Worm (Caenorhabditis elegans) whole organism, L2 larva: ENCODE data around the gene rpn-1.

Source experiments
- C34F6.9 ChIP-seq: fragments of 150-350 bp; optimal IDR thresholded peaks from 2 replicates; lab custom pipeline; 2014; ENCODE audit warnings: missing biosample characterization, missing genetic modification characterization
- aly-2 ChIP-seq: fragments of 150-350 bp; optimal IDR thresholded peaks from 2 replicates; lab custom pipeline; 2014; ENCODE audit warnings: missing biosample characterization, missing genetic modification characterization
- ama-1 ChIP-seq: fragments of 150-350 bp; optimal IDR thresholded peaks from 2 replicates; lab custom pipeline; 2018; ENCODE audit warnings: inconsistent platforms
- crh-2 ChIP-seq: sonication (generic microtip); optimal IDR thresholded peaks from 2 replicates; lab custom pipeline; 2017; ENCODE audit warnings: missing biosample characterization, missing genetic modification characterization
- egl-27 ChIP-seq: sonication (generic microtip); optimal IDR thresholded peaks from 3 replicates; lab custom pipeline; 2017; ENCODE audit warnings: missing biosample characterization, missing genetic modification reagents, missing genetic modification characterization
- gmeb-1 ChIP-seq: fragments of 150-350 bp; optimal IDR thresholded peaks from 2 replicates; lab custom pipeline; 2014; ENCODE audit warnings: missing biosample characterization, missing genetic modification characterization
- lin-39 ChIP-seq: fragments of 150-350 bp; optimal IDR thresholded peaks from 2 replicates; lab custom pipeline; 2014; ENCODE audit warnings: missing biosample characterization, missing genetic modification reagents, missing genetic modification characterization
- mab-5 ChIP-seq: fragments of 150-350 bp; optimal IDR thresholded peaks from 2 replicates; lab custom pipeline; 2014; ENCODE audit warnings: missing biosample characterization, missing genetic modification characterization
- mbf-1 ChIP-seq: sonication (generic microtip); optimal IDR thresholded peaks from 2 replicates; lab custom pipeline; 2017; ENCODE audit warnings: missing biosample characterization, missing genetic modification characterization
- mdl-1 ChIP-seq, 2 experiments: fragments of 150-350 bp in 1 of 2; sonication (generic microtip) in 1 of 2; optimal IDR thresholded peaks; 2 replicates each; lab custom pipeline; 2017; ENCODE audit warnings: missing biosample characterization in 2 of 2, missing genetic modification characterization in 2 of 2
- nhr-237 ChIP-seq: fragments of 150-350 bp; optimal IDR thresholded peaks from 2 replicates; lab custom pipeline; 2014; ENCODE audit warnings: missing biosample characterization, missing genetic modification characterization
- sma-9 ChIP-seq, 2 experiments: fragments of 150-350 bp in 1 of 2; sonication (generic microtip) in 1 of 2; optimal IDR thresholded peaks; 2 replicates each; lab custom pipeline; 2014 to 2016; ENCODE audit warnings: missing genetic modification characterization in 2 of 2, mild to moderate bottlenecking in 1 of 2, missing biosample characterization in 1 of 2, missing compliant biosample characterization in 1 of 2, missing genetic modification reagents in 1 of 2, moderate library complexity in 1 of 2
- snpc-4 ChIP-seq: fragments of 150-350 bp; optimal IDR thresholded peaks from 2 replicates; lab custom pipeline; 2014; ENCODE audit warnings: missing biosample characterization, missing genetic modification characterization
- unc-39 ChIP-seq: fragments of 150-350 bp; optimal IDR thresholded peaks from 2 replicates; lab custom pipeline; 2014; ENCODE audit warnings: missing biosample characterization, missing genetic modification characterization
- ztf-4 ChIP-seq: fragments of 150-350 bp; optimal IDR thresholded peaks from 2 replicates; lab custom pipeline; 2014; ENCODE audit warnings: missing biosample characterization, missing genetic modification characterization

Gene rpn-1

DNA sequence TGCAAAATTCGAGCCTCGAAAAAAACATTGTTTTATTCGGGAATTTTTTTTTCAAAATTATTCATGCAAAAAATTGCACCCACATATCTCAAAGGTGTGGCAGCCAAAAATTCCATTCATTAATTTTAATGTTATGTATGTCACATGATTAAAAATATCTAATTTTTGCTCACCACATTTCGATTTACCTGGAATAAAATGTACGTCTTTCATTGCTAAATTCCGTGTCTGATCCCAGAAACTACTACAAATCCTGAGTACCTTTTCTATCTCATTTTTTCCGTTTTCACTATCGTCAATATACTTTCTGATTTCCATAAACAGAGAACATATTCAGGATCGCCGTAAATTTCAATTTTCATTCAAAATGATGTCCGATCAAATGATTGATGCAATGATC lies 36.8 kb downstream of the rpn-1 start, which contains the start of gene srx-19:
srx-19 (plus strand) TSS at position 301 of the 400 bp plus-strand sequence.
- no peak for TF ChIP-seq unc-39 (tag; lab: Kevin White, UChicago)
- no peak for TF ChIP-seq nhr-237 (tag; lab: Kevin White, UChicago)
- no peak for TF ChIP-seq C34F6.9 (tag; lab: Kevin White, UChicago)
- no peak for TF ChIP-seq mab-5
- TF ChIP-seq, all 48 proteins: peak for 0

- TF ChIP-seq mdl-1 (tag; optimal IDR thresholded peaks at IDR 0.05; lab: Kevin White, UChicago) (no peak), mbf-1 (no peak), ama-1 (no peak), lin-39 (tag; lab: Kevin White, UChicago) (no peak)
- TF ChIP-seq, all 48 proteins: peak for 0
Observed at ce11 chrIV:6867791-6868190, 41.9 kb downstream of the rpn-1 start, which contains the start of gene srx-20. Gene srx-20, plus strand, starts transcription at chrIV:6868091.

DNA sequence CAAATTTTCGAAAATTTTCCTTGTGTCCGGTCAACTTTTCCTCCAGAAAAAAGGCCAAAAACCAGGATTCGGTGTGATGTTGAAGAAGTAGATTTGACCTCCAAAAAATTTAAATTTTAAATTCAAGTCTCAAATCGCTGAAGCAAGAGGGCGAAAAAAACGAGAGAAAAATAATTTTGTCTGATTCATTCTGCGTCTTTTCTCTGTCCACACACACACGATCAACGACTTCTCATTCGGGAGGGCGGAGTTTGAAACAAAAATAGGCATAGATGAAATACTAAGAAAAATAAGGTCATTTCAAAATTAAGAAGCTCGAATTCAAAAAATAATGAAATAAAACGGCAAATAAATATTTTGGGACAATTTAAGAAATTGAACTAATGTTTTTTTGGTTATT lies 50.4 kb downstream of the rpn-1 start, which contains the start of gene R13H7.2:
R13H7.2 (minus strand) TSS at position 101 of the 400 bp plus-strand sequence.
- no peak for TF ChIP-seq ztf-4
- TF ChIP-seq snpc-4 (tag; lab: Kevin White, UChicago): no peak
- TF ChIP-seq mdl-1 (tag; optimal IDR thresholded peaks at IDR 0.05; lab: Kevin White, UChicago): no peak
- TF ChIP-seq aly-2 (tag; lab: Kevin White, UChicago): no peak
- TF ChIP-seq lin-39 (tag; lab: Kevin White, UChicago): no peak
- TF ChIP-seq gmeb-1 (tag; lab: Kevin White, UChicago): no peak
- no peak for TF ChIP-seq sma-9 (GFP tag; optimal IDR thresholded peaks at IDR 0.05; lab: Kevin White, UChicago)
- no peak for TF ChIP-seq sma-9 (tag; optimal IDR thresholded peaks at IDR 0.05; lab: Kevin White, UChicago)
- TF ChIP-seq egl-27 (tag; lab: Kevin White, UChicago): no peak
- TF ChIP-seq crh-2 (tag; lab: Kevin White, UChicago): no peak
- TF ChIP-seq, all 48 proteins: peak for 0
